Fruit fly (Drosophila melanogaster): ENCODE measurements around the gene kat80.

DNA sequence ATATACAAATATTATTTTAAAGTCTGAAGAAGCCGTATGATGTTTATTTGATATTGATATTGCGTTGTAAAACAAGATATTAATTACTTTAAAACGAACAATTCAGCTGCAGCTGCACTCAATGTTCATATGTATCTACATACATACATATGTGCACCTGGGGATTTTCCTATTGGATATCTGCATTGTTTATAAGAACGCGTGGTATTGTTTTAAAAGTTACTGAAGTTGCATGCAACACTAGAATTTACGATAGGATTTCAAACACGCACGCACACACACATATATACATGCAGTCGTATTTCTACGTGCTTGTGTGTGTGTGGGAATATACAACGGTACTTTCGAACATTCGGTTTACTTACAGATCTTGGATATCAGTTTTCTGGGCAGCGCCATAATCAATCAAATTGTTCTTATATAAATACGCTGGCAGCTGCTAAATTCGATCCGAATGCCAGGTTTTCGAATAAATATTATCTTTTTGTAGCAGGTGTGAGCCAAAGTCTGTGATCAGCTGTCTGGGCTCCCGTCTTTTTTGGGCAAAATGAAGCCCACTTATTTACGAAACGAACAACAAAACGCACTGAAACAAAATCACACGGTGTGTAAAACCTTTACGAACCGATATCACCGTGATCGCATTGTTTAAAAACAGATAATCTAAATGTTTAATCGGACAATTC lies 669 bp downstream of the kat80 start:
- TF ChIP-seq CTCF (optimal IDR thresholded peaks at IDR 0.05): no peak
- no peak for TF ChIP-seq CG8478 (optimal IDR thresholded peaks at IDR 0.05)

Data from S2 (cell line).